Worm (Caenorhabditis elegans) whole organism, L1 larva: ENCODE results near the gene ttm-2.

ENCODE experiments used
- C04F5.9 ChIP-seq: sonication (generic microtip); optimal IDR thresholded peaks from 2 replicates; lab custom pipeline; 2016; ENCODE audit warnings: missing genetic modification characterization, missing compliant biosample characterization
- ceh-82 ChIP-seq, 3 experiments: fragments of 150-350 bp in 1 of 3; sonication (generic microtip) in 2 of 3; optimal IDR thresholded peaks; 2 replicates each; lab custom pipeline; 2014 to 2017; ENCODE audit warnings: missing biosample characterization in 3 of 3, missing genetic modification characterization in 3 of 3
- ces-1 ChIP-seq: fragments of 150-350 bp; optimal IDR thresholded peaks from 2 replicates; lab custom pipeline; 2014; ENCODE audit warnings: missing biosample characterization, missing genetic modification reagents, missing genetic modification characterization
- nhr-12 ChIP-seq: sonication (generic microtip); optimal IDR thresholded peaks from 2 replicates; lab custom pipeline; 2017; ENCODE audit warnings: missing biosample characterization, missing genetic modification characterization
- snpc-4 ChIP-seq: fragments of 150-350 bp; optimal IDR thresholded peaks from 2 replicates; lab custom pipeline; 2014; ENCODE audit warnings: missing biosample characterization, missing genetic modification characterization

DNA sequence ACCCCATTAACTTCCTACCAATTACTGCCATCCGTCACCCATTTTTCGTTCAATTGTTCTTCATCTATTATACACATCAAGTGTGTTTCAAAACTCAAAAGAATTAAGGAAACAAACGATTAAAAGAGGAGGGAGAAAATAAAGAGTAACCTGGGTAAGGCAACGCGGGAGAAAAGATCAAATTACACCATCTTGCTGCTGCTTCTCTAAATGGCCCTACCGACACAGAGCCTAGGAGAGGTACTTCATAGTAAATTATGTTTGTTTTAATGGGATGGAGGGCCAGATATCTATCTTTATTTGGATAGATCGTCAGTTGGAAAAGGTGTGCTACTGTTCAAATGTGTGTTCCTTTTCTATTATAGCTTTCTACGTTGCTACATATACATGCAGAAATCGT lies 49.2 kb upstream of the ttm-2 start:
- TF ChIP-seq C04F5.9 (tag; lab: Kevin White, UChicago) (no peak), ceh-82 (tag; optimal IDR thresholded peaks at IDR 0.05; lab: Kevin White, UChicago) (no peak), snpc-4 (tag; lab: Kevin White, UChicago) (no peak), nhr-12 (no peak), ces-1 (no peak)
